Fruit fly (Drosophila melanogaster): Measurements from ENCODE around the gene CG42395.
A peak's percentile ranks its signal among the peaks of the same experiment; 100 is the strongest.

CG42395 gene

DNA sequence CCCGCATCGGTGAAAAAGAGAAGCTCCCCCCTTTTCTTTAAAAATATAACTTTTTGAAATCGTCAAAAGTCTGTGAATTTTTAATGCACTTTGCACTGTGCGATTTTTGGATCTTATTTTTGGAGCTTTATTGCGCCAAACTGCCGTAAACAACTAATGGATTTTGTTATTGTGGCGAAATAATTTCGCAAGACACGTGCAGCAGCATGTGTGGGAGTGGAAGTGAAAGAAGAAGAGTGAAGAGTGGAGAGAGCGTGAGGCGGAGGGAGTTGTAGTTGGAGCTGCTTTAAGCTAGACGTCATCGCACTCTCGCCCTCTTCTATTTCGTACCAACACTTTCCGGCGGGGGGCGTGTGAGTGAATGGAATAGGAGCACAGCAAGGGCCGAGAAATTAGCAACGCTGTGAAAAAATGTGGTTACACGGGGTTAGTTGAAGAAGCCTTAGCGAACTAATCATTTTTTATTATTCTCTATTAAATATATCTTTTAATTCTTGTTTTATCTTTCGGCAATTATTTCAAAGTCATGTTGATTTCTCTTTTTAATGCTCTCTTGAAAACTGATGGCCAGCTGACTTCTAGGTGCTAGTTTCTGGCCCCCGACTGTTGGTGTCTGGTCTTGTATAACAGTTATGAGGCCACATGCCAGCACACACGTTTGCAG lies 7.5 kb upstream of the CG42395 start:
- TF ChIP-seq achi (GFP tag; optimal IDR thresholded peaks at IDR 0.05) (peak; percentile 94), pdm3 (GFP tag; optimal IDR thresholded peaks at IDR 0.05) (peak; percentile 88), acj6 (GFP tag; optimal IDR thresholded peaks at IDR 0.05) (peak; percentile 91), vri (GFP tag; optimal IDR thresholded peaks at IDR 0.05) (peak; percentile 54), CG6163 (GFP tag; IDR thresholded peaks at IDR 0.05) (peak; percentile 94), Sox102F (GFP tag; optimal IDR thresholded peaks at IDR 0.05) (peak; percentile 59), CG34406 (GFP tag; optimal IDR thresholded peaks at IDR 0.05) (peak; percentile 87), CG31627 (GFP tag; optimal IDR thresholded peaks at IDR 0.05) (peak; percentile 33), CG6792 (GFP tag; optimal IDR thresholded peaks at IDR 0.05) (peak; percentile 88), CG3032 (tag; optimal IDR thresholded peaks at IDR 0.05) (peak; percentile 94), Hr39 (GFP tag; optimal IDR thresholded peaks at IDR 0.05) (peak; percentile 39), lz (GFP tag; optimal IDR thresholded peaks at IDR 0.05) (peak; percentile 72), Ets21C (GFP tag; optimal IDR thresholded peaks at IDR 0.05) (peak; percentile 50), Met (GFP tag; optimal IDR thresholded peaks at IDR 0.05) (peak; percentile 68), CG11762 (GFP tag; optimal IDR thresholded peaks at IDR 0.05; ENCODE audit: insufficient read depth) (peak; percentile 84), fkh (GFP tag; optimal IDR thresholded peaks at IDR 0.05) (peak; percentile 51), CG11294 (GFP tag; IDR thresholded peaks at IDR 0.05) (peak; percentile 91), Gug (GFP tag; IDR thresholded peaks at IDR 0.05) (peak; percentile 94), CG11902 (GFP tag; optimal IDR thresholded peaks at IDR 0.05) (peak; percentile 61), Sox14 (GFP tag; optimal IDR thresholded peaks at IDR 0.05) (peak; percentile 79), Smox (GFP tag; optimal IDR thresholded peaks at IDR 0.05) (peak; percentile 70), CG4318 (GFP tag; optimal IDR thresholded peaks at IDR 0.05) (peak; percentile 94), esn (GFP tag; optimal IDR thresholded peaks at IDR 0.05) (peak; percentile 81), CG3919 (GFP tag; optimal IDR thresholded peaks at IDR 0.05) (peak; percentile 91), fd59A (GFP tag; optimal IDR thresholded peaks at IDR 0.05) (peak; percentile 94), spab (GFP tag; optimal IDR thresholded peaks at IDR 0.05) (peak; percentile 93), eg (GFP tag; IDR thresholded peaks at IDR 0.05) (peak; percentile 94), CG10669 (GFP tag; optimal IDR thresholded peaks at IDR 0.05) (peak; percentile 93), Eip93F (GFP tag; optimal IDR thresholded peaks at IDR 0.05) (peak; percentile 32), ss (GFP tag; optimal IDR thresholded peaks at IDR 0.05) (peak; percentile 94), salr (GFP tag; optimal IDR thresholded peaks at IDR 0.05) (peak; percentile 88 to 91), cyc (GFP tag; optimal IDR thresholded peaks at IDR 0.05) (peak; percentile 64), CG9139 (GFP tag; optimal IDR thresholded peaks at IDR 0.05) (peak; percentile 87), CG32006 (GFP tag; optimal IDR thresholded peaks at IDR 0.05) (peak; percentile 98), CG6808 (GFP tag; optimal IDR thresholded peaks at IDR 0.05) (peak; percentile 95), CG10631 (GFP tag; optimal IDR thresholded peaks at IDR 0.05) (peak; percentile 94), Ets96B (tag; optimal IDR thresholded peaks at IDR 0.05) (peak; percentile 94), topi (GFP tag; optimal IDR thresholded peaks at IDR 0.05) (peak; percentile 79), CG1621 (tag; optimal IDR thresholded peaks at IDR 0.05) (peak; percentile 93), dsx (GFP tag; optimal IDR thresholded peaks at IDR 0.05; ENCODE audit: poor library complexity, severe bottlenecking) (peak; percentile 92), net (GFP tag; optimal IDR thresholded peaks at IDR 0.05) (peak; percentile 89), dac (GFP tag; optimal IDR thresholded peaks at IDR 0.05) (peak; percentile 93), Eip78C (GFP tag) (peak; percentile 95), CG16779 (tag; optimal IDR thresholded peaks at IDR 0.05) (peak; percentile 94), Sox15 (GFP tag; optimal IDR thresholded peaks at IDR 0.05) (peak; percentile 70), fd85E (GFP tag; optimal IDR thresholded peaks at IDR 0.05) (peak; percentile 42), CG6276 (GFP tag; optimal IDR thresholded peaks at IDR 0.05) (peak; percentile 96), CG8119 (GFP tag; IDR thresholded peaks at IDR 0.05) (peak; percentile 99), OdsH (GFP tag; optimal IDR thresholded peaks at IDR 0.05) (peak; percentile 92), CG8632 (GFP tag; optimal IDR thresholded peaks at IDR 0.05) (peak; percentile 84)
